Fruit fly (Drosophila melanogaster): ENCODE measurements around the gene Catsup.

dm6 chr2L:18997148-18997547, 44.5 kb upstream of the Catsup start, which contains the start of gene CG31792:
- TF ChIP-seq psq (GFP tag; optimal IDR thresholded peaks at IDR 0.05) (no peak), lola (GFP tag; optimal IDR thresholded peaks at IDR 0.05) (no peak), OdsH (GFP tag; optimal IDR thresholded peaks at IDR 0.05) (no peak), sage (GFP tag; optimal IDR thresholded peaks at IDR 0.05) (no peak)
